Fruit fly (Drosophila melanogaster) whole organism, embryonic: ENCODE measurements around the gene CG13032.

ENCODE experiments used
- Ada2b ChIP-seq: fragments of 200-800 bp; sonication (Bioruptor generic); IDR thresholded peaks from 2 replicates; pipeline ENCODE4 v1.3.6; 2022; ENCODE audit warnings: missing biosample characterization, missing genetic modification characterization
- CG11695 ChIP-seq: fragments of 200-800 bp; sonication (Bioruptor generic); IDR thresholded peaks from 3 replicates; pipeline ENCODE4 v1.3.6; 2022; ENCODE audit warnings: missing biosample characterization, missing genetic modification characterization
- CG15479 ChIP-seq: fragments of 200-800 bp; sonication (Bioruptor generic); optimal IDR thresholded peaks from 3 replicates; lab custom pipeline; 2019; ENCODE audit warnings: missing biosample characterization, mild to moderate bottlenecking, missing genetic modification characterization, moderate library complexity
- CG16863 ChIP-seq: fragments of 200-800 bp; sonication (Bioruptor generic); optimal IDR thresholded peaks from 3 replicates; lab custom pipeline; 2016; ENCODE audit warnings: missing biosample characterization, missing genetic modification characterization
- CG17568 ChIP-seq: fragments of 200-800 bp; sonication (Bioruptor generic); optimal IDR thresholded peaks from 2 replicates; lab custom pipeline; 2018; ENCODE audit warnings: missing biosample characterization, mild to moderate bottlenecking, missing genetic modification characterization, moderate library complexity
- CG32532 ChIP-seq: fragments of 200-800 bp; sonication (Bioruptor generic); IDR thresholded peaks from 2 replicates; pipeline ENCODE4 v1.3.6; 2022; ENCODE audit warnings: missing biosample characterization, missing genetic modification characterization
- CG42726 ChIP-seq: fragments of 200-800 bp; sonication (Bioruptor generic); IDR thresholded peaks from 2 replicates; pipeline ENCODE4 v1.3.6; 2022; ENCODE audit warnings: missing biosample characterization, missing genetic modification characterization; ENCODE audit not compliant: partially characterized antibody
- CG4360 ChIP-seq: fragments of 200-800 bp; sonication (Bioruptor generic); IDR thresholded peaks from 2 replicates; pipeline ENCODE4 v1.3.6; 2022; ENCODE audit warnings: missing biosample characterization, missing genetic modification characterization
- CG43689 ChIP-seq: fragments of 200-800 bp; sonication (Bioruptor generic); IDR thresholded peaks from 2 replicates; pipeline ENCODE4 v1.3.6; 2022; ENCODE audit warnings: missing biosample characterization, missing genetic modification characterization
- CG4730 ChIP-seq: fragments of 200-800 bp; sonication (Bioruptor generic); IDR thresholded peaks from 2 replicates; pipeline ENCODE4 v1.3.6; 2022; ENCODE audit warnings: missing biosample characterization, missing genetic modification characterization
- CG5245 ChIP-seq: fragments of 200-800 bp; sonication (Bioruptor generic); optimal IDR thresholded peaks from 3 replicates; lab custom pipeline; 2016; ENCODE audit warnings: missing biosample characterization, missing genetic modification characterization
- CG6175 ChIP-seq: fragments of 200-800 bp; sonication (Bioruptor generic); IDR thresholded peaks from 3 replicates; pipeline ENCODE4 v1.3.6; 2022; ENCODE audit warnings: missing biosample characterization, missing genetic modification characterization
- CG7839 ChIP-seq: fragments of 200-800 bp; sonication (Bioruptor generic); optimal IDR thresholded peaks from 3 replicates; lab custom pipeline; 2018; ENCODE audit warnings: missing biosample characterization, mild to moderate bottlenecking, missing genetic modification characterization, moderate library complexity
- CG7928 ChIP-seq: fragments of 200-800 bp; sonication (Bioruptor generic); optimal IDR thresholded peaks from 2 replicates; lab custom pipeline; 2017; ENCODE audit warnings: missing biosample characterization, mild to moderate bottlenecking, missing genetic modification characterization
- CG8089 ChIP-seq: fragments of 200-800 bp; sonication (Bioruptor generic); optimal IDR thresholded peaks from 3 replicates; lab custom pipeline; 2016; ENCODE audit warnings: missing biosample characterization, missing genetic modification characterization
- CG8359 ChIP-seq: fragments of 200-800 bp; sonication (Bioruptor generic); optimal IDR thresholded peaks from 2 replicates; lab custom pipeline; 2017; ENCODE audit warnings: missing biosample characterization, mild to moderate bottlenecking, missing genetic modification characterization, borderline replicate concordance
- CG8944 ChIP-seq: fragments of 200-800 bp; sonication (Bioruptor generic); optimal IDR thresholded peaks from 3 replicates; lab custom pipeline; 2016; ENCODE audit warnings: missing biosample characterization, missing genetic modification characterization
- CoRest ChIP-seq: fragments of 200-800 bp; sonication (Bioruptor generic); optimal IDR thresholded peaks from 3 replicates; lab custom pipeline; 2018; ENCODE audit warnings: missing biosample characterization, mild to moderate bottlenecking, missing genetic modification characterization, moderate library complexity
- Deaf1 ChIP-seq: fragments of 200-800 bp; optimal IDR thresholded peaks from 3 replicates; lab custom pipeline; 2019; ENCODE audit warnings: missing biosample characterization, mild to moderate bottlenecking, missing genetic modification characterization, moderate library complexity
- Dek ChIP-seq: fragments of 200-800 bp; sonication (Bioruptor generic); optimal IDR thresholded peaks from 3 replicates; lab custom pipeline; 2019; ENCODE audit warnings: missing biosample characterization, mild to moderate bottlenecking, missing genetic modification characterization, moderate library complexity
- Elba2 ChIP-seq: fragments of 200-800 bp; sonication (Bioruptor generic); optimal IDR thresholded peaks from 3 replicates; lab custom pipeline; 2016; ENCODE audit warnings: missing biosample characterization, missing genetic modification characterization
- Hmx ChIP-seq: fragments of 200-800 bp; sonication (Bioruptor generic); optimal IDR thresholded peaks from 2 replicates; lab custom pipeline; 2016; ENCODE audit warnings: missing biosample characterization, missing genetic modification characterization
- Hr51 ChIP-seq, 2 experiments: fragments of 200-800 bp; sonication (Bioruptor generic); optimal IDR thresholded peaks; 2 replicates in 1 of 2; 3 replicates in 1 of 2; lab custom pipeline; 2016 to 2018; ENCODE audit warnings: missing biosample characterization in 2 of 2, missing genetic modification characterization in 2 of 2, mild to moderate bottlenecking in 1 of 2, moderate library complexity in 1 of 2
- Hsf ChIP-seq: fragments of 200-800 bp; sonication (Bioruptor generic); optimal IDR thresholded peaks from 3 replicates; lab custom pipeline; 2016; ENCODE audit warnings: missing biosample characterization, missing genetic modification characterization
- Lpt ChIP-seq: fragments of >200 bp; optimal IDR thresholded peaks from 2 replicates; lab custom pipeline; 2018; ENCODE audit warnings: missing biosample characterization, missing genetic modification characterization
- MTF-1 ChIP-seq: fragments of 200-800 bp; sonication (Bioruptor generic); optimal IDR thresholded peaks from 2 replicates; lab custom pipeline; 2018; ENCODE audit warnings: missing biosample characterization, mild to moderate bottlenecking, missing genetic modification characterization, borderline replicate concordance
- NfI ChIP-seq: fragments of 200-800 bp; sonication (Bioruptor generic); optimal IDR thresholded peaks from 3 replicates; lab custom pipeline; 2018; ENCODE audit warnings: missing biosample characterization, mild to moderate bottlenecking, missing genetic modification characterization, moderate library complexity
- Oli ChIP-seq: fragments of 200-800 bp; sonication (Bioruptor generic); optimal IDR thresholded peaks from 2 replicates; lab custom pipeline; 2018; ENCODE audit warnings: missing biosample characterization, mild to moderate bottlenecking, missing genetic modification characterization, moderate library complexity
- ac ChIP-seq: fragments of 200-800 bp; sonication (Bioruptor generic); optimal IDR thresholded peaks from 3 replicates; lab custom pipeline; 2017; ENCODE audit warnings: missing biosample characterization, mild to moderate bottlenecking, missing genetic modification characterization
- aop ChIP-seq: fragments of 200-800 bp; sonication (Bioruptor generic); IDR thresholded peaks from 2 replicates; pipeline ENCODE4 v1.3.6; 2022; ENCODE audit warnings: missing biosample characterization, missing genetic modification characterization
- bab2 ChIP-seq: fragments of 200-800 bp; sonication (Bioruptor generic); optimal IDR thresholded peaks from 2 replicates; lab custom pipeline; 2016; ENCODE audit warnings: missing biosample characterization, missing genetic modification characterization
- bowl ChIP-seq: fragments of 200-800 bp; sonication (Bioruptor generic); IDR thresholded peaks from 2 replicates; pipeline ENCODE4 v1.3.6; 2022; ENCODE audit warnings: missing biosample characterization, missing genetic modification characterization
- chn ChIP-seq: fragments of 200-800 bp; sonication (Bioruptor generic); optimal IDR thresholded peaks from 2 replicates; lab custom pipeline; 2016; ENCODE audit warnings: missing biosample characterization, missing genetic modification characterization
- dmrt99B ChIP-seq: fragments of 200-800 bp; sonication (Bioruptor generic); optimal IDR thresholded peaks from 2 replicates; lab custom pipeline; 2018; ENCODE audit warnings: missing biosample characterization, mild to moderate bottlenecking, missing genetic modification characterization, moderate library complexity
- emc ChIP-seq: fragments of 200-800 bp; sonication (Bioruptor generic); optimal IDR thresholded peaks from 2 replicates; lab custom pipeline; 2016; ENCODE audit warnings: missing biosample characterization, missing genetic modification characterization
- eyg ChIP-seq: fragments of 200-800 bp; sonication (Bioruptor generic); optimal IDR thresholded peaks from 3 replicates; lab custom pipeline; 2016; ENCODE audit warnings: missing biosample characterization, missing genetic modification characterization
- fd64A ChIP-seq: fragments of 200-800 bp; sonication (Bioruptor generic); optimal IDR thresholded peaks from 3 replicates; lab custom pipeline; 2018; ENCODE audit warnings: missing biosample characterization, mild to moderate bottlenecking, missing genetic modification characterization
- gem ChIP-seq: fragments of 200-800 bp; sonication (Bioruptor generic); optimal IDR thresholded peaks from 2 replicates; lab custom pipeline; 2019; ENCODE audit warnings: missing biosample characterization, mild to moderate bottlenecking, missing genetic modification characterization, moderate library complexity
- hb ChIP-seq: fragments of 200-800 bp; sonication (Bioruptor generic); IDR thresholded peaks from 3 replicates; pipeline ENCODE4 v1.3.6; 2022; ENCODE audit warnings: missing biosample characterization, missing genetic modification characterization; ENCODE audit not compliant: partially characterized antibody
- oc ChIP-seq: fragments of 200-800 bp; sonication (Bioruptor generic); optimal IDR thresholded peaks from 2 replicates; lab custom pipeline; 2018; ENCODE audit warnings: missing biosample characterization, mild to moderate bottlenecking, missing genetic modification characterization, moderate library complexity
- ranshi ChIP-seq: fragments of 200-800 bp; sonication (Bioruptor generic); IDR thresholded peaks from 2 replicates; pipeline ENCODE4 v1.3.6; 2022; ENCODE audit warnings: missing biosample characterization, missing genetic modification characterization
- salm ChIP-seq: fragments of 200-800 bp; sonication (Bioruptor generic); optimal IDR thresholded peaks from 2 replicates; lab custom pipeline; 2018; ENCODE audit warnings: missing biosample characterization, mild to moderate bottlenecking, missing genetic modification characterization
- sc ChIP-seq, 3 experiments: fragments of >200 bp in 2 of 3; fragments of 200-800 bp in 1 of 3; sonication (Bioruptor generic) in 1 of 3; optimal IDR thresholded peaks; 2 replicates in 2 of 3; 3 replicates in 1 of 3; lab custom pipeline; 2017; ENCODE audit warnings: mild to moderate bottlenecking in 1 of 3, missing biosample characterization in 1 of 3, missing genetic modification characterization in 1 of 3, missing genetic modification reagents in 1 of 3
- sqz ChIP-seq: fragments of 200-800 bp; sonication (Bioruptor generic); optimal IDR thresholded peaks from 3 replicates; lab custom pipeline; 2018; ENCODE audit warnings: missing biosample characterization, mild to moderate bottlenecking, missing genetic modification characterization
- vnd ChIP-seq: fragments of 200-800 bp; sonication (Bioruptor generic); IDR thresholded peaks from 3 replicates; pipeline ENCODE4 v1.3.6; 2022; ENCODE audit warnings: missing biosample characterization, missing genetic modification characterization; ENCODE audit not compliant: partially characterized antibody

CG13032 gene

DNA sequence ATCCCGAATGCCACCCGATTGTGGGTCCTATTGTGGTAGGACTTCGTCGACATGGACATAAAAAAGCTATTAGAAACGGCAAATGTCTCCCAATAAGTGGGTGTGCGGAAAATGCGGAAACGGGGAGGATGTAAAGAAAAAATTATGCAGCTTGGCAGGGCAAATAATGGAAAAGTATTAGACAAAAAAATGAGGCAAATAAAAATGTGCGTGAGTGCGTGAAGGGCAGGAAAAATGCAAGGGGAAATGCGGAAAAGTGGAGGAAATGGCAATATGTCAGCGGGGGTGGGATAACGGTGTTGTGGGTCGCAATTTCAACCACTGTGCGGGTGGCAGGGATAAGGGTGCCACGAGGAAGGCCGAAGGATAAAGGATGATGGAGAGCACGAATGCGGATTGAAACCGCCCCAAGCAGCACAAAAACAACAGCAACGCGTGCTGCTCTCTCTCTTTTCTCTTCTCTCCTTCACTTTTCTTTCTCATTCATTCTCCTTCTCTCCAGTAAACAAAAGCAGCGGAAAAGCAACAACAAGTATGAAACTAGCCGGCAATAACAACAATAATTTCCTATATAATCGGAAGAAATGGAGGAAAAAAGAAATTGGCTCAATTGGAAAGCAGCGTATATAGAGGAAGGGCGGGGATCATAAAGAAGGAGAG, 28.3 kb upstream of the CG13032 start (continued):
- no peak for TF ChIP-seq CG8944 (GFP tag; lab: Kevin White, UChicago)
- no peak for TF ChIP-seq CG8359 (GFP tag; lab: Kevin White, UChicago)
- TF ChIP-seq CG4730 (GFP tag; lab: Robert Waterston, UW) = no peak
- TF ChIP-seq Elba2 (GFP tag; lab: Kevin White, UChicago) = no peak
- TF ChIP-seq CG11695 (GFP tag; lab: Robert Waterston, UW) = no peak
- TF ChIP-seq CG16863 (GFP tag; lab: Kevin White, UChicago) = no peak
- no peak for TF ChIP-seq CG42726 (GFP tag; lab: Robert Waterston, UW)
- TF ChIP-seq aop = no peak
- peak; percentile 74 for TF ChIP-seq Deaf1 (tag; lab: Kevin White, UChicago)
- 0 out of 2 replicates have a peak, but pooled peaks have one; percentile 22 for TF ChIP-seq bowl (GFP tag; lab: Robert Waterston, UW)
- TF ChIP-seq Oli (tag; lab: Kevin White, UChicago) = no peak
- peak; percentile 66 for TF ChIP-seq sqz (GFP tag; lab: Kevin White, UChicago)
- TF ChIP-seq Hr51 (GFP tag; optimal IDR thresholded peaks at IDR 0.05; lab: Kevin White, UChicago) = no peak
- TF ChIP-seq CG15479 (GFP tag; lab: Kevin White, UChicago) = no peak
- no peak for TF ChIP-seq CG32532 (GFP tag; lab: Robert Waterston, UW)
- TF ChIP-seq CG43689 (GFP tag; lab: Robert Waterston, UW) = no peak
- no peak for TF ChIP-seq NfI (GFP tag; lab: Kevin White, UChicago)
- no peak for TF ChIP-seq ranshi (GFP tag; lab: Robert Waterston, UW)
- no peak for TF ChIP-seq Ada2b (GFP tag; lab: Robert Waterston, UW)
- no peak for TF ChIP-seq CG6175 (GFP tag; lab: Robert Waterston, UW)
- no peak for TF ChIP-seq CG8089
- TF ChIP-seq CoRest = no peak
- TF ChIP-seq eyg (GFP tag; lab: Kevin White, UChicago) = no peak
- TF ChIP-seq Hmx = no peak
- TF ChIP-seq ac (GFP tag; lab: Kevin White, UChicago) = no peak
- no peak for TF ChIP-seq oc (tag; lab: Kevin White, UChicago)
- no peak for TF ChIP-seq CG17568 (GFP tag; lab: Kevin White, UChicago)
- no peak for TF ChIP-seq sc (optimal IDR thresholded peaks at IDR 0.05; lab: Kevin White, UChicago)
- TF ChIP-seq sc (GFP tag; optimal IDR thresholded peaks at IDR 0.05; lab: Kevin White, UChicago) = no peak
- TF ChIP-seq CG7839 (tag; lab: Kevin White, UChicago) = no peak
- no peak for TF ChIP-seq MTF-1 (GFP tag; lab: Kevin White, UChicago)
- no peak for TF ChIP-seq dmrt99B (tag; lab: Kevin White, UChicago)
- no peak for TF ChIP-seq CG7928 (GFP tag; lab: Kevin White, UChicago)
- 0 out of 3 replicates have a peak, but pooled peaks have one; percentile 11 for TF ChIP-seq vnd (GFP tag; lab: Robert Waterston, UW)
- TF ChIP-seq emc (GFP tag; lab: Kevin White, UChicago) = no peak
- TF ChIP-seq salm = no peak
- TF ChIP-seq Hsf (GFP tag; lab: Kevin White, UChicago) = no peak
- no peak for TF ChIP-seq chn (GFP tag; lab: Kevin White, UChicago)
- TF ChIP-seq CG5245 = no peak
- no peak for TF ChIP-seq fd64A (GFP tag; lab: Kevin White, UChicago)
- peak; percentile 81 for TF ChIP-seq CG4360 (GFP tag; lab: Robert Waterston, UW)
- no peak for TF ChIP-seq Lpt (GFP tag; lab: Kevin White, UChicago)
- no peak for TF ChIP-seq gem
- no peak for TF ChIP-seq bab2 (GFP tag; lab: Kevin White, UChicago)
- TF ChIP-seq hb = no peak
- TF ChIP-seq Dek (tag; lab: Kevin White, UChicago) = no peak
